Fruit fly (Drosophila melanogaster): ENCODE data around the gene Pdk1.

Gene Pdk1

dm6 chr3L:131151-131997 is 2.1 kb downstream of the Pdk1 start (continued):
- TF ChIP-seq dysf (GFP tag; IDR thresholded peaks at IDR 0.05) (peak; percentile 9; the same call in 1 of the 3 replicates), D19B (GFP tag; optimal IDR thresholded peaks at IDR 0.05) (no peak), Dek (tag; optimal IDR thresholded peaks at IDR 0.05) (peak; percentile 22), lbe (GFP tag; optimal IDR thresholded peaks at IDR 0.05) (peak; percentile 25), CG1233 (GFP tag; optimal IDR thresholded peaks at IDR 0.05) (peak; percentile 6), C15 (GFP tag; IDR thresholded peaks at IDR 0.05) (no peak), otp (GFP tag; IDR thresholded peaks at IDR 0.05) (no peak; the same call in 1 of the 3 replicates), Sin3A (optimal IDR thresholded peaks at IDR 0.05) (no peak), CG14860 (GFP tag; IDR thresholded peaks at IDR 0.05; ENCODE audit: partially characterized antibody) (no peak), ranshi (GFP tag; IDR thresholded peaks at IDR 0.05) (no peak; the same call in 1 of the 2 replicates), psq (GFP tag; optimal IDR thresholded peaks at IDR 0.05) (peak; percentile 99), yki (optimal IDR thresholded peaks at IDR 0.05) (peak; percentile 89), chn (GFP tag; optimal IDR thresholded peaks at IDR 0.05) (no peak), caup (GFP tag; optimal IDR thresholded peaks at IDR 0.05; ENCODE audit: severe bottlenecking) (peak; percentile 52), unpg (GFP tag; optimal IDR thresholded peaks at IDR 0.05) (no peak), Scr (GFP tag; IDR thresholded peaks at IDR 0.05; ENCODE audit: partially characterized antibody) (peak; percentile 42; the same call in 1 of the 2 replicates), croc (GFP tag; conservative IDR thresholded peaks at IDR 0.05) (no peak), CG3163 (GFP tag; optimal IDR thresholded peaks at IDR 0.05) (peak; percentile 98), usp (GFP tag; optimal IDR thresholded peaks at IDR 0.05) (no peak), rib (GFP tag; IDR thresholded peaks at IDR 0.05) (peak; percentile 35), Hmr (GFP tag; optimal IDR thresholded peaks at IDR 0.05) (peak; percentile 70), CG33557 (GFP tag; optimal IDR thresholded peaks at IDR 0.05) (peak; percentile 20), sna (GFP tag; IDR thresholded peaks at IDR 0.05; ENCODE audit: partially characterized antibody) (peak; percentile 28; the same call in 1 of the 2 replicates), CoRest (tag; optimal IDR thresholded peaks at IDR 0.05) (no peak), CG3838 (GFP tag; optimal IDR thresholded peaks at IDR 0.05) (peak; percentile 81), Mes4 (GFP tag; optimal IDR thresholded peaks at IDR 0.05) (peak; percentile 22), NFAT (GFP tag; IDR thresholded peaks at IDR 0.05) (peak; percentile 59; the same call in 1 of the 2 replicates), lola (GFP tag; optimal IDR thresholded peaks at IDR 0.05) (no peak), lab (GFP tag; optimal IDR thresholded peaks at IDR 0.05) (peak; percentile 72), CG34224 (GFP tag; IDR thresholded peaks at IDR 0.05; ENCODE audit: partially characterized antibody) (peak; percentile 49; the same call in 2 of the 3 replicates), slp2 (GFP tag; optimal IDR thresholded peaks at IDR 0.05) (peak; percentile 54), abd-A (tag; optimal IDR thresholded peaks at IDR 0.05) (peak; percentile 95), gsb (GFP tag; IDR thresholded peaks at IDR 0.05) (0 out of 2 replicates have a peak, but pooled peaks have one; percentile 14), CG2889 (GFP tag; IDR thresholded peaks at IDR 0.05) (no peak), tap (tag; optimal IDR thresholded peaks at IDR 0.05) (peak; percentile 31), CG10267 (tag; optimal IDR thresholded peaks at IDR 0.05) (no peak), CG14441 (GFP tag; IDR thresholded peaks at IDR 0.05) (no peak), PHDP (tag; optimal IDR thresholded peaks at IDR 0.05) (peak; percentile 62), E2f1 (GFP tag; IDR thresholded peaks at IDR 0.05) (peak; percentile 41; the same call in 1 of the 2 replicates), Deaf1 (tag; optimal IDR thresholded peaks at IDR 0.05) (peak; percentile 99), maf-S (GFP tag; optimal IDR thresholded peaks at IDR 0.05) (no peak), CG8359 (GFP tag; optimal IDR thresholded peaks at IDR 0.05; ENCODE audit: borderline replicate concordance) (no peak), gem (tag; optimal IDR thresholded peaks at IDR 0.05) (no peak), ash1 (GFP tag; optimal IDR thresholded peaks at IDR 0.05) (peak; percentile 59), scrt (GFP tag; optimal IDR thresholded peaks at IDR 0.05) (peak; percentile 44), org-1 (GFP tag; optimal IDR thresholded peaks at IDR 0.05) (peak; percentile 24), CG17359 (tag; optimal IDR thresholded peaks at IDR 0.05) (peak; percentile 49), CG11723 (GFP tag; optimal IDR thresholded peaks at IDR 0.05) (peak; percentile 20), CTCF (GFP tag; optimal IDR thresholded peaks at IDR 0.05) (no peak)

Data from whole organism, embryonic.